Worm (Caenorhabditis elegans) whole organism, mixed stage, embryonic: ENCODE measurements around the gene nhr-36.

Source experiments
- M03D4.4 ChIP-seq: sonication (generic microtip); optimal IDR thresholded peaks from 2 replicates; lab custom pipeline; 2017; ENCODE audit warnings: mild to moderate bottlenecking, missing genetic modification characterization, missing compliant biosample characterization
- bed-3 ChIP-seq: fragments of 200-800 bp; sonication (Bioruptor generic); optimal IDR thresholded peaks from 3 replicates; lab custom pipeline; 2018; ENCODE audit warnings: mild to moderate bottlenecking, missing genetic modification characterization, moderate library complexity, missing compliant biosample characterization
- blmp-1 ChIP-seq: fragments of 150-350 bp; optimal IDR thresholded peaks from 2 replicates; lab custom pipeline; 2014; ENCODE audit warnings: missing biosample characterization, missing genetic modification characterization
- ceh-39 ChIP-seq: fragments of 150-350 bp; optimal IDR thresholded peaks from 2 replicates; lab custom pipeline; 2014; ENCODE audit warnings: missing biosample characterization, missing genetic modification characterization
- ceh-43 ChIP-seq: fragments of 200-800 bp; sonication (Bioruptor generic); optimal IDR thresholded peaks from 2 replicates; lab custom pipeline; 2018; ENCODE audit warnings: mild to moderate bottlenecking, missing genetic modification characterization, moderate library complexity, missing compliant biosample characterization
- ceh-83 ChIP-seq: fragments of 200-800 bp; sonication (Bioruptor generic); optimal IDR thresholded peaks from 2 replicates; lab custom pipeline; 2018; ENCODE audit warnings: mild to moderate bottlenecking, missing genetic modification characterization, missing compliant biosample characterization
- ces-1 ChIP-seq: fragments of 150-350 bp; optimal IDR thresholded peaks from 2 replicates; lab custom pipeline; 2014; ENCODE audit warnings: missing biosample characterization, missing genetic modification reagents, missing genetic modification characterization
- cnd-1 ChIP-seq: fragments of 200-800 bp; sonication (Bioruptor generic); optimal IDR thresholded peaks from 2 replicates; lab custom pipeline; 2018; ENCODE audit warnings: mild to moderate bottlenecking, missing genetic modification characterization, missing compliant biosample characterization
- drap-1 ChIP-seq: fragments of 200-800 bp; sonication (Bioruptor generic); optimal IDR thresholded peaks from 3 replicates; lab custom pipeline; 2018; ENCODE audit warnings: mild to moderate bottlenecking, missing genetic modification characterization, missing compliant biosample characterization
- elt-1 ChIP-seq: sonication (generic microtip); optimal IDR thresholded peaks from 2 replicates; lab custom pipeline; 2017; ENCODE audit warnings: missing genetic modification characterization, mild to moderate bottlenecking, missing compliant biosample characterization, antibody characterized with exemption, moderate library complexity, borderline replicate concordance; ENCODE audit not compliant: insufficient read depth
- elt-3 ChIP-seq: fragments of 150-350 bp; optimal IDR thresholded peaks from 2 replicates; lab custom pipeline; 2014; ENCODE audit warnings: missing biosample characterization, missing genetic modification characterization
- flh-1 ChIP-seq: fragments of 200-800 bp; sonication (Bioruptor generic); optimal IDR thresholded peaks from 2 replicates; lab custom pipeline; 2018; ENCODE audit warnings: mild to moderate bottlenecking, missing genetic modification characterization, moderate library complexity, missing compliant biosample characterization
- ham-2 ChIP-seq: fragments of 200-800 bp; sonication (Bioruptor generic); optimal IDR thresholded peaks from 2 replicates; lab custom pipeline; 2018; ENCODE audit warnings: mild to moderate bottlenecking, missing genetic modification characterization, missing compliant biosample characterization
- hlh-1 ChIP-seq: fragments of 150-350 bp; optimal IDR thresholded peaks from 2 replicates; lab custom pipeline; 2014; ENCODE audit warnings: missing biosample characterization, missing genetic modification reagents, missing genetic modification characterization
- lin-13 ChIP-seq: fragments of 150-350 bp; optimal IDR thresholded peaks from 2 replicates; lab custom pipeline; 2014; ENCODE audit warnings: missing biosample characterization, missing genetic modification characterization
- lin-32 ChIP-seq: fragments of 200-800 bp; sonication (Bioruptor generic); optimal IDR thresholded peaks from 2 replicates; lab custom pipeline; 2018; ENCODE audit warnings: mild to moderate bottlenecking, missing genetic modification characterization, missing compliant biosample characterization
- lsy-2 ChIP-seq: fragments of 150-350 bp; optimal IDR thresholded peaks from 2 replicates; lab custom pipeline; 2014; ENCODE audit warnings: missing biosample characterization, missing genetic modification characterization
- mab-5 ChIP-seq: fragments of 150-350 bp; optimal IDR thresholded peaks from 2 replicates; lab custom pipeline; 2014; ENCODE audit warnings: missing biosample characterization, missing genetic modification characterization
- mep-1 ChIP-seq: fragments of 150-350 bp; optimal IDR thresholded peaks from 2 replicates; lab custom pipeline; 2017; ENCODE audit warnings: missing biosample characterization, missing genetic modification reagents, missing genetic modification characterization, inconsistent platforms
- mls-2 ChIP-seq: sonication (generic microtip); optimal IDR thresholded peaks from 2 replicates; lab custom pipeline; 2016; ENCODE audit warnings: mild to moderate bottlenecking, missing genetic modification characterization, moderate library complexity, missing compliant biosample characterization
- nhr-12 ChIP-seq: fragments of 150-350 bp; optimal IDR thresholded peaks from 2 replicates; lab custom pipeline; 2014; ENCODE audit warnings: missing biosample characterization, missing genetic modification characterization
- nhr-2 ChIP-seq: fragments of 150-350 bp; optimal IDR thresholded peaks from 2 replicates; lab custom pipeline; 2014; ENCODE audit warnings: missing biosample characterization, missing genetic modification characterization
- nhr-237 ChIP-seq: fragments of 150-350 bp; optimal IDR thresholded peaks from 2 replicates; lab custom pipeline; 2014; ENCODE audit warnings: missing biosample characterization, missing genetic modification characterization
- nhr-28 ChIP-seq: fragments of 150-350 bp; optimal IDR thresholded peaks from 2 replicates; lab custom pipeline; 2014; ENCODE audit warnings: missing biosample characterization, missing genetic modification characterization
- nhr-76 ChIP-seq: sonication (generic microtip); optimal IDR thresholded peaks from 2 replicates; lab custom pipeline; 2017; ENCODE audit warnings: missing biosample characterization, missing genetic modification characterization
- pha-4 ChIP-seq: fragments of 150-350 bp; optimal IDR thresholded peaks from 2 replicates; lab custom pipeline; 2018; ENCODE audit warnings: missing biosample characterization, missing genetic modification reagents, missing genetic modification characterization
- sem-2 ChIP-seq: fragments of 200-800 bp; sonication (Bioruptor generic); optimal IDR thresholded peaks from 2 replicates; lab custom pipeline; 2018; ENCODE audit warnings: mild to moderate bottlenecking, missing genetic modification characterization, missing compliant biosample characterization
- snpc-4 ChIP-seq: fragments of 150-350 bp; optimal IDR thresholded peaks from 2 replicates; lab custom pipeline; 2014; ENCODE audit warnings: missing biosample characterization, missing genetic modification characterization
- sptf-1 ChIP-seq: sonication (generic microtip); optimal IDR thresholded peaks from 2 replicates; lab custom pipeline; 2017; ENCODE audit warnings: mild to moderate bottlenecking, missing genetic modification characterization, moderate library complexity, missing compliant biosample characterization
- tbx-8 ChIP-seq: fragments of 200-800 bp; sonication (Bioruptor generic); optimal IDR thresholded peaks from 2 replicates; lab custom pipeline; 2018; ENCODE audit warnings: mild to moderate bottlenecking, missing genetic modification characterization, moderate library complexity, missing compliant biosample characterization
- unc-120 ChIP-seq: sonication (generic microtip); optimal IDR thresholded peaks from 2 replicates; lab custom pipeline; 2017; ENCODE audit warnings: missing genetic modification characterization, missing compliant biosample characterization; ENCODE audit not compliant: poor library complexity, severe bottlenecking
- unc-39 ChIP-seq: fragments of 150-350 bp; optimal IDR thresholded peaks from 2 replicates; lab custom pipeline; 2014; ENCODE audit warnings: missing biosample characterization, missing genetic modification characterization
- unc-62 ChIP-seq: fragments of 150-350 bp; optimal IDR thresholded peaks from 2 replicates; lab custom pipeline; 2014; ENCODE audit warnings: missing biosample characterization, missing genetic modification reagents, missing genetic modification characterization
- zip-8 ChIP-seq: fragments of 150-350 bp; optimal IDR thresholded peaks from 2 replicates; lab custom pipeline; 2014; ENCODE audit warnings: missing biosample characterization, missing genetic modification characterization
- ztf-11 ChIP-seq: fragments of 150-350 bp; optimal IDR thresholded peaks from 2 replicates; lab custom pipeline; 2014; ENCODE audit warnings: missing biosample characterization, missing genetic modification characterization

Gene nhr-36

DNA sequence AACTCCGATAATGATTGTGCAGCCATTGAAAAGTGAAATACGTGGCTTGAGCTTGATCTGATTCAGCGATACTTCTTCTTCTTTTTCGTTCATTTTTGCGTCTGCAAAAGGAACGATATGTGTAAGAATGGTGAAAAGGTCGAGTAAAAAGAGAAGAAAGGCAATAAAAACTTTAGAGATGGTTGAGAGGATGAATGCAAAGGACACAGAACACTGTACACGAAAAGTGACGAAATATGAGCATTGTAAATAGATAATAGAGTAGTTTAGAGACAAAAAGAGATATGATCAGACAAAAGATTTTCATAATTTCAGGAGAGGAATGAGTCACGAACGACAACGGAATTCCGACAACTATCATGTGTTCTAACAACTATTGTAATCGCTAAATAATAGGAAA, 15.1 kb downstream of the nhr-36 start, which contains the start of gene aat-2:
aat-2 (minus strand) TSS at position 101 of the 400 bp plus-strand sequence.
- TF ChIP-seq mls-2 (tag; lab: Kevin White, UChicago): no peak
- TF ChIP-seq lin-13 (tag; lab: Kevin White, UChicago): no peak
- TF ChIP-seq unc-120 (tag; lab: Kevin White, UChicago): no peak
- TF ChIP-seq mab-5: no peak
- TF ChIP-seq lin-32 (GFP tag; lab: Kevin White, UChicago): no peak
- TF ChIP-seq lsy-2: no peak
- TF ChIP-seq drap-1 (GFP tag; lab: Kevin White, UChicago): no peak
- TF ChIP-seq ces-1 (GFP tag; lab: Kevin White, UChicago): no peak

DNA sequence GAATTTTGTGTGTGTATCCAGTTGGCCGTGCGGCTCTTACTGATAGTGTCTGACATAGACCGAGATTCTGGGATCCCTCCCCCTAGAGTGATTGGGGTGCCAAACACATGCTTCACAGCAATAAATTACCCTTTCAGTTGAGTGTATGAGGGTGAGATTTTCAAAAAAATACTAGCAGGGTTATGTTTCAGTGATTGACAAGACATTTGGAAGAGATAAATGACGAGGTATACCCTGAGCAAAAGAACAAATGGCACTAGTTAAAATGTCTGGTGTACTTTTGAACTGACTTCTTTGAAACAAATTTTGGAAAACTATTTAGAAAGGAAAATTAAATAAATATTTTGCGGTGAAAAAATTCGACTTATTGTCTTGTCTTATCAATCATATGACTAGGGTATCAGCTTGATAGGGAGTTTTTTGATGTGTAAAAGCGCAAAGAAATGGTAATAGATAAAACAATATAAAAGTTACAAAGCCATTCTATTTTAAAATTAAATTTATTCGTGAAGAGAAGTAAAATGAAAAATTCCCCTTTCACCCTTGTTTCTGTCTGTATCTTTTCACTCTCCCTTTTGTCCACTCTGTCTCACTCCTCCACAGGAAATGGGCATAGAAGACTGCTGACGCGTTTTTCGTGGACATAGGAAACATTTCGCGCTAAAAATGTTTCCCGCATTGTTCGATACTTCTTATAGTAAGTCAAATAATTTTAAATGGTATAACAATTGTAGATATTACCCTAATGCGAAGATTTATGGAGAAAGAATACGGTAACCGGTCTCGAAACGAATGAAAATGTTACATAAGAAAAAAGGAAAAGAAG, 18.0 kb downstream of the nhr-36 start, which contains the start of gene glo-4:
glo-4 (minus strand) TSS at position 51 of the 826 bp plus-strand sequence.
- TF ChIP-seq nhr-2 (tag; lab: Kevin White, UChicago) (no peak), lin-13 (tag; lab: Kevin White, UChicago) (peak; percentile 13), ceh-39 (tag; lab: Kevin White, UChicago) (no peak), nhr-28 (tag; lab: Kevin White, UChicago) (no peak), pha-4 (tag; lab: Kevin White, UChicago) (no peak), mep-1 (peak; percentile 69), unc-39 (tag; lab: Kevin White, UChicago) (no peak), zip-8 (tag; lab: Kevin White, UChicago) (no peak), bed-3 (GFP tag; lab: Kevin White, UChicago) (no peak), M03D4.4 (tag; lab: Kevin White, UChicago) (no peak), lsy-2 (peak; percentile 21), nhr-76 (tag; lab: Kevin White, UChicago) (no peak), flh-1 (GFP tag; lab: Kevin White, UChicago) (no peak), elt-3 (tag; lab: Kevin White, UChicago) (no peak), tbx-8 (GFP tag; lab: Kevin White, UChicago) (no peak), ceh-43 (GFP tag; lab: Kevin White, UChicago) (no peak), sem-2 (GFP tag; lab: Kevin White, UChicago) (no peak), nhr-12 (tag; lab: Kevin White, UChicago) (no peak), nhr-237 (tag; lab: Kevin White, UChicago) (peak; percentile 69), unc-120 (tag; lab: Kevin White, UChicago) (peak; percentile 55), mls-2 (tag; lab: Kevin White, UChicago) (no peak), ztf-11 (no peak), hlh-1 (tag; lab: Kevin White, UChicago) (peak; percentile 36), sptf-1 (tag; lab: Kevin White, UChicago) (no peak), elt-1 (no peak), unc-62 (GFP tag; lab: Kevin White, UChicago) (no peak), mab-5 (no peak), lin-32 (GFP tag; lab: Kevin White, UChicago) (no peak), ceh-83 (no peak), ham-2 (GFP tag; lab: Kevin White, UChicago) (no peak), drap-1 (GFP tag; lab: Kevin White, UChicago) (no peak), cnd-1 (tag; lab: Kevin White, UChicago) (no peak), ces-1 (GFP tag; lab: Kevin White, UChicago) (peak; percentile 77), snpc-4 (tag; lab: Kevin White, UChicago) (no peak), blmp-1 (no peak)
- TF ChIP-seq, all 35 proteins: peak for 7

DNA sequence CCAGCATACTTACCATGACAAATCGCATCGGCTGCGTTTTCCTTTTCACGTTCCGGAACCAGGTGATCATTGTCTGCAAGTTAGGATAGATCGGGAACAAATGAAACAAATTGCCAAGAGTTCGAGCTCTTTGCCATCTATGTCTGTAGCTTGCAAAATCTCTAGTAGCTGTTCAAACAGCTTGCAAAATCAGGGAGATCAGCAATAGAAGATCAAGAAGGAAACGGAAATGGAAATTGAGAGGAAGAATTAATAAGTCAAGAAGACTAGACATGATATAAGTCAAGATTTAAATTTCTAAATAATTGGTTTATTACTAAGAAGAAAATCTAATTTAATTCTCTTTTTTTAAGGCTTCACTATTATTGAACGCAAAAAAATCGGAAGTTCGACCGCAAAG, 29.1 kb downstream of the nhr-36 start, which contains the start of gene F07C3.3:
F07C3.3 (minus strand) TSS at position 101 of the 400 bp plus-strand sequence.
- TF ChIP-seq unc-39 (tag; lab: Kevin White, UChicago): no peak
- TF ChIP-seq nhr-237 (tag; lab: Kevin White, UChicago): no peak
- no peak for TF ChIP-seq mep-1
- TF ChIP-seq ham-2 (GFP tag; lab: Kevin White, UChicago): no peak
- TF ChIP-seq mls-2 (tag; lab: Kevin White, UChicago): no peak
- TF ChIP-seq nhr-76 (tag; lab: Kevin White, UChicago): no peak
- TF ChIP-seq M03D4.4 (tag; lab: Kevin White, UChicago): no peak
- no peak for TF ChIP-seq mab-5
- no peak for TF ChIP-seq elt-3 (tag; lab: Kevin White, UChicago)
- no peak for TF ChIP-seq zip-8 (tag; lab: Kevin White, UChicago)
- TF ChIP-seq bed-3 (GFP tag; lab: Kevin White, UChicago): no peak
- TF ChIP-seq sptf-1 (tag; lab: Kevin White, UChicago): no peak
- no peak for TF ChIP-seq elt-1
- TF ChIP-seq cnd-1 (tag; lab: Kevin White, UChicago): no peak
- no peak for TF ChIP-seq lin-13 (tag; lab: Kevin White, UChicago)
- TF ChIP-seq ztf-11: no peak
- no peak for TF ChIP-seq ces-1 (GFP tag; lab: Kevin White, UChicago)
- no peak for TF ChIP-seq tbx-8 (GFP tag; lab: Kevin White, UChicago)
